Worm (Caenorhabditis elegans): ENCODE results near the gene C15B12.1.

- no peak for TF ChIP-seq hlh-17 (GFP tag; optimal IDR thresholded peaks at IDR 0.05; ENCODE audit: borderline replicate concordance)
- no peak for TF ChIP-seq tlp-1 (tag; optimal IDR thresholded peaks at IDR 0.05)
- TF ChIP-seq elt-3 (tag; optimal IDR thresholded peaks at IDR 0.05) = no peak
- no peak for TF ChIP-seq ztf-11 (tag; optimal IDR thresholded peaks at IDR 0.05)
- TF ChIP-seq fos-1 (tag; optimal IDR thresholded peaks at IDR 0.05) = no peak
Measured at ce11 chrX:6458467-6458866, 18.1 kb upstream of the C15B12.1 start.
